Fruit fly (Drosophila melanogaster): ENCODE data around the gene Akh.

Gene Akh

DNA sequence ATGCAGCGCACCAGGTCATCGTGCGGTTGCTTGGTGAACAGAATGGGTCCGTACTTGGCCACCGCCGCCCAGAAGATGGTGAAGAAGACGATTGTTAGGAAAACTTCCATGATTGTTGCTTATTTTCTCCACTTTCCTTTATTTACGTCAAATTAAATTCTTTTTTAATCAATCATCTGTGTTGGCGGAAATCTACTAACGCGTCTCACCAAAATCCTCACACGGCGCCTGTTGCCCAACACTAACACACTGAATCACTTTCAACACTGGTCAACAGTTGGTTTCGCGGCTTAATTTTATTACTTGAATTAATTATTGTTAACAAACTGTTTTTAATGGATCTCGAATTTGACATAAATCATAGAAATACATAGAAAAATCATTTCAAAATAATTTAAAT lies 45.4 kb downstream of the Akh start, which contains the start of gene VhaM9.7-c (continued):
- TF ChIP-seq CG30431 (GFP tag; optimal IDR thresholded peaks at IDR 0.05), result no peak
- TF ChIP-seq HHEX (GFP tag; optimal IDR thresholded peaks at IDR 0.05), result no peak
- no peak for TF ChIP-seq Atf6 (GFP tag; IDR thresholded peaks at IDR 0.05)
- TF ChIP-seq Mrtf (GFP tag; IDR thresholded peaks at IDR 0.05), result no peak
- no peak for TF ChIP-seq Ravus (GFP tag; IDR thresholded peaks at IDR 0.05)
- no peak for TF ChIP-seq Doc2 (GFP tag; IDR thresholded peaks at IDR 0.05)
- TF ChIP-seq ci (GFP tag; IDR thresholded peaks at IDR 0.05), result no peak
- no peak for TF ChIP-seq croc (GFP tag; conservative IDR thresholded peaks at IDR 0.05)
- TF ChIP-seq MBD-R2 (GFP tag; IDR thresholded peaks at IDR 0.05), result peak; percentile 91
- TF ChIP-seq HLH54F (GFP tag; optimal IDR thresholded peaks at IDR 0.05), result peak; percentile 52
- TF ChIP-seq NK7.1 (GFP tag; optimal IDR thresholded peaks at IDR 0.05), result no peak
- no peak for TF ChIP-seq CG15073 (GFP tag; optimal IDR thresholded peaks at IDR 0.05)
- peak; percentile 29 to 50 for TF ChIP-seq Pdp1 (GFP tag; optimal IDR thresholded peaks at IDR 0.05)
- no peak for TF ChIP-seq CG2202 (tag; optimal IDR thresholded peaks at IDR 0.05)
- no peak for TF ChIP-seq CG11093 (GFP tag; IDR thresholded peaks at IDR 0.05)
- no peak for TF ChIP-seq CG5180 (GFP tag; optimal IDR thresholded peaks at IDR 0.05)
- TF ChIP-seq hb (GFP tag; IDR thresholded peaks at IDR 0.05; ENCODE audit: partially characterized antibody), result no peak
- peak; percentile 54; the same call in 1 of the 2 replicates for TF ChIP-seq onecut (GFP tag; IDR thresholded peaks at IDR 0.05)
- TF ChIP-seq wek (GFP tag; optimal IDR thresholded peaks at IDR 0.05), result no peak
- no peak for TF ChIP-seq Atf3 (GFP tag; optimal IDR thresholded peaks at IDR 0.05)
- no peak for TF ChIP-seq CG3065 (GFP tag; optimal IDR thresholded peaks at IDR 0.05)
- no peak for TF ChIP-seq ac (GFP tag; optimal IDR thresholded peaks at IDR 0.05)
- TF ChIP-seq Abd-B (GFP tag; optimal IDR thresholded peaks at IDR 0.05), result peak; percentile 28
- TF ChIP-seq caup (GFP tag; optimal IDR thresholded peaks at IDR 0.05; ENCODE audit: severe bottlenecking), result peak; percentile 43
- no peak for TF ChIP-seq Rx (GFP tag; IDR thresholded peaks at IDR 0.05)
- no peak for TF ChIP-seq twi (tag; optimal IDR thresholded peaks at IDR 0.05)
- no peak for TF ChIP-seq Dfd (GFP tag; optimal IDR thresholded peaks at IDR 0.05)
- no peak for TF ChIP-seq dan (GFP tag; IDR thresholded peaks at IDR 0.05)
- TF ChIP-seq CG4328 (GFP tag; optimal IDR thresholded peaks at IDR 0.05), result no peak
- no peak for TF ChIP-seq wor (GFP tag; IDR thresholded peaks at IDR 0.05)
- TF ChIP-seq pho (GFP tag; optimal IDR thresholded peaks at IDR 0.05), result no peak
- TF ChIP-seq Hmr (GFP tag; optimal IDR thresholded peaks at IDR 0.05), result peak; percentile 23
- no peak for TF ChIP-seq Sox100B (GFP tag; optimal IDR thresholded peaks at IDR 0.05)
- TF ChIP-seq slp2 (GFP tag; optimal IDR thresholded peaks at IDR 0.05), result no peak
- no peak for TF ChIP-seq Tbp (GFP tag; optimal IDR thresholded peaks at IDR 0.05)
- no peak for TF ChIP-seq repo (GFP tag; optimal IDR thresholded peaks at IDR 0.05)
- no peak for TF ChIP-seq CG11247 (GFP tag; IDR thresholded peaks at IDR 0.05)
- no peak for TF ChIP-seq so (GFP tag; IDR thresholded peaks at IDR 0.05)
- no peak for TF ChIP-seq Hr39 (optimal IDR thresholded peaks at IDR 0.05)
- no peak for TF ChIP-seq CG15011 (GFP tag; optimal IDR thresholded peaks at IDR 0.05)
- TF ChIP-seq Sox102F (GFP tag; optimal IDR thresholded peaks at IDR 0.05), result no peak
- TF ChIP-seq E2f1 (GFP tag; IDR thresholded peaks at IDR 0.05), result no peak
- no peak for TF ChIP-seq CoRest (tag; optimal IDR thresholded peaks at IDR 0.05)
- TF ChIP-seq CG11696 (GFP tag; IDR thresholded peaks at IDR 0.05), result no peak
- TF ChIP-seq lmd (GFP tag; IDR thresholded peaks at IDR 0.05), result peak; percentile 12; the same call in 1 of the 2 replicates
- TF ChIP-seq CG32532 (GFP tag; IDR thresholded peaks at IDR 0.05), result no peak
- TF ChIP-seq insv (GFP tag; optimal IDR thresholded peaks at IDR 0.05), result no peak
- no peak for TF ChIP-seq Dref (GFP tag; IDR thresholded peaks at IDR 0.05)
- TF ChIP-seq lola (GFP tag; optimal IDR thresholded peaks at IDR 0.05), result no peak
- no peak for TF ChIP-seq ken (GFP tag; IDR thresholded peaks at IDR 0.05)
- peak; percentile 12 for TF ChIP-seq ERR (GFP tag; optimal IDR thresholded peaks at IDR 0.05)
- no peak for TF ChIP-seq NC2α (GFP tag; optimal IDR thresholded peaks at IDR 0.05)
- TF ChIP-seq gcm2 (GFP tag; optimal IDR thresholded peaks at IDR 0.05), result peak; percentile 4

Measured in whole organism, embryonic.